Worm (Caenorhabditis elegans): ENCODE data around the gene spin-3.

spin-3 gene

DNA sequence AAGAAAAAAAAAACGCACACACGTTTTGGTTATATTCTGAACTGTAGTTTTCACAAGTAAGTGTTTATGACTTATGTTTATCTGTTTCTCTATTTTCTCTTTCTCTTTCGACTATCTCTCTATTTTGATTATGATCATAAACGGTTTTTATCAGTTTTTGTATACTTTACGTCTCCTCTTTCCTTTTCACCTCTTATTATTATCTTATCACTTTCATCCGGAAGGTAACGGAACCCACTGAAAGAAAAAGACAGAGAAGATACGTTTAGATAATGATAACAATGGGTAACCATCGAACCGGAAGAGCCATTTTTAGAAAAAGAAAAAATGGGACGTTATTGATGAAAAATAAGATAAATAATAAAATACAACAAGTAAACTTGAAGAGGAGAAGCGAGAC, 35.6 kb downstream of the spin-3 start:
- TF ChIP-seq egl-44 (GFP tag; IDR thresholded peaks at IDR 0.05) (no peak), nhr-80 (tag; optimal IDR thresholded peaks at IDR 0.05) (peak; percentile 85), ztf-22 (GFP tag; optimal IDR thresholded peaks at IDR 0.05) (no peak), lin-40 (tag; optimal IDR thresholded peaks at IDR 0.05) (peak; percentile 17), ets-4 (GFP tag; optimal IDR thresholded peaks at IDR 0.05) (peak; percentile 15), unc-62 (GFP tag; optimal IDR thresholded peaks at IDR 0.05) (peak; percentile 59)

ce11 chrX:13169133-13169532, 39.1 kb downstream of the spin-3 start:
- TF ChIP-seq egl-18 (GFP tag; IDR thresholded peaks at IDR 0.05), result no peak
- TF ChIP-seq cebp-1 (GFP tag; IDR thresholded peaks at IDR 0.05), result no peak
- peak; percentile 79 for TF ChIP-seq cebp-1 (tag; optimal IDR thresholded peaks at IDR 0.05)
- TF ChIP-seq unc-62 (GFP tag; optimal IDR thresholded peaks at IDR 0.05), result peak; percentile 1
- TF ChIP-seq F55B11.4 (tag; optimal IDR thresholded peaks at IDR 0.05; ENCODE audit: borderline replicate concordance, insufficient read depth), result no peak
- TF ChIP-seq sptf-2 (GFP tag; optimal IDR thresholded peaks at IDR 0.05), result no peak

DNA sequence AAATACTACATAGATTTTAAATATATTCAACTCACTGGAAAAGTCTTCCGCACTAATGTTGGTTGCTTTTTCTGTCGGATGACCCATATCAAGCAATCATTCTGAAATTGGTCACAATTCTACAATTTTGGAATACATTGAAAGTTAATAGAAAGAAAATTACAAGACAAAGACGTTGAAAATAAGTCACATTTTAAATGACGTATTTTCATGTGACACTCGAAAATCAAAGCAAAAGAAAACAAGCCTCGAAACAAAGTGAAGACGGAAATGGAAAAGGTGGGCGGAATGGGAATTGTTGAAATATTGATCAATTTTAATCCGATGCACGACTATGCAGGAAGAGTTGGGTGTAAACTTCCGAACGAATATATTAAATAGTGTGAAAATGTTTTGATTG, 39.9 kb downstream of the spin-3 start, which contains the start of gene mob-2:
TSS of gene mob-2 (minus strand) at position 101 of the 400 bp plus-strand sequence.
- TF ChIP-seq dox-1 (GFP tag; IDR thresholded peaks at IDR 0.05) (no peak), F52B5.7 (tag; optimal IDR thresholded peaks at IDR 0.05) (no peak), nhr-27 (tag; optimal IDR thresholded peaks at IDR 0.05) (no peak), dpl-1 (GFP tag; optimal IDR thresholded peaks at IDR 0.05) (no peak), ets-4 (GFP tag; optimal IDR thresholded peaks at IDR 0.05) (no peak), athp-1 (tag; optimal IDR thresholded peaks at IDR 0.05) (no peak), snpc-1.1 (tag; optimal IDR thresholded peaks at IDR 0.05; ENCODE audit: insufficient read depth) (no peak), hmg-20 (GFP tag; IDR thresholded peaks at IDR 0.05) (no peak), madf-6 (GFP tag; IDR thresholded peaks at IDR 0.05) (no peak), ceh-27 (GFP tag; optimal IDR thresholded peaks at IDR 0.05) (no peak), T07F8.4 (tag; optimal IDR thresholded peaks at IDR 0.05) (no peak)

DNA sequence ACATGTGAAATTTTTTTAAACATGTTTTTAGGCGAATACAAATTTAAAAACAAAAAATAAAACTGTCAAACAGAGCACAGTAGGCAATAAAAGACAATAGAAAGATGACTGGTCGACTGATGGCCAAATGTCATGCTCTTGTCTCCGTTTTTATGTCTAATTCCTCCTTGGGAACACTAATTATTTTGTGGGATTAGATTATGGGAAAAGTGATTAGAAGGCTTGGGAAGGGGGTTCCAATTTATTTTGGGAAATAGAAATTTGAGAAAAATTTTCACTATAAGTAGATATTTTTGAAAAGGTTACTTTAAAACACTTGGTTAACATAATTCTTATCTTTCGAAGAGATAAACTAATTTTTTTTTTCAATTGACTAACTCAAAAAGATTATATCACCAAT, 40.8 kb downstream of the spin-3 start:
- TF ChIP-seq tbp1 (GFP tag; optimal IDR thresholded peaks at IDR 0.05), result no peak
- no peak for TF ChIP-seq let-607 (tag; optimal IDR thresholded peaks at IDR 0.05)
- no peak for TF ChIP-seq ztf-18 (tag; optimal IDR thresholded peaks at IDR 0.05)
- no peak for TF ChIP-seq lir-1 (GFP tag; conservative IDR thresholded peaks at IDR 0.05)
- no peak for TF ChIP-seq ztf-3 (GFP tag; optimal IDR thresholded peaks at IDR 0.05)
- no peak for TF ChIP-seq B0019.2 (GFP tag; conservative IDR thresholded peaks at IDR 0.05)
- no peak for TF ChIP-seq rec-8 (tag; optimal IDR thresholded peaks at IDR 0.05)
- TF ChIP-seq hlh-12 (tag; optimal IDR thresholded peaks at IDR 0.05), result no peak
- no peak for TF ChIP-seq mxl-1 (tag; optimal IDR thresholded peaks at IDR 0.05)

ce11 chrX:13171206-13171605, 41.2 kb downstream of the spin-3 start:
- TF ChIP-seq K12H6.12 (tag; optimal IDR thresholded peaks at IDR 0.05) (peak; percentile 13), F39B2.1 (GFP tag; IDR thresholded peaks at IDR 0.05) (no peak), Y95B8A.8 (GFP tag; IDR thresholded peaks at IDR 0.05) (no peak), ceh-27 (GFP tag; optimal IDR thresholded peaks at IDR 0.05) (peak; percentile 11), F49E8.2 (tag; optimal IDR thresholded peaks at IDR 0.05; ENCODE audit: insufficient read depth) (no peak)

All from whole organism, young adult.